Fruit fly (Drosophila melanogaster) whole organism, wandering third instar larva: ENCODE data around the gene Arglu1.

ENCODE experiments used
- Abd-B ChIP-seq: fragments of >200 bp; optimal IDR thresholded peaks from 2 replicates; lab custom pipeline; 2017; ENCODE audit warnings: missing biosample characterization, missing genetic modification characterization
- CG32264 ChIP-seq: fragments of 200-800 bp; sonication (Bioruptor generic); optimal IDR thresholded peaks from 2 replicates; lab custom pipeline; 2016; ENCODE audit warnings: missing biosample characterization, missing genetic modification characterization
- CG9705 ChIP-seq: fragments of 200-800 bp; sonication (Bioruptor generic); optimal IDR thresholded peaks from 2 replicates; lab custom pipeline; 2018; ENCODE audit warnings: missing biosample characterization, mild to moderate bottlenecking, missing genetic modification characterization
- CrebA ChIP-seq: fragments of 200-800 bp; sonication (Bioruptor generic); optimal IDR thresholded peaks from 2 replicates; lab custom pipeline; 2016; ENCODE audit warnings: missing biosample characterization, mild to moderate bottlenecking, missing genetic modification characterization, borderline replicate concordance
- Dfd ChIP-seq: fragments of >200 bp; optimal IDR thresholded peaks from 2 replicates; lab custom pipeline; 2017; ENCODE audit warnings: missing biosample characterization, missing genetic modification characterization
- Dif ChIP-seq: fragments of 200-275, 200-300 bp; sonication (Bioruptor generic); optimal IDR thresholded peaks from 2 replicates; lab custom pipeline; 2018; ENCODE audit warnings: missing biosample characterization, missing genetic modification characterization; ENCODE audit not compliant: partially characterized antibody
- GATAd ChIP-seq: sonication (Bioruptor generic); optimal IDR thresholded peaks from 2 replicates; lab custom pipeline; 2016; ENCODE audit warnings: missing biosample characterization, missing genetic modification characterization
- HLH106 ChIP-seq: fragments of 200-800 bp; optimal IDR thresholded peaks from 3 replicates; lab custom pipeline; 2019; ENCODE audit warnings: missing biosample characterization, mild to moderate bottlenecking, missing genetic modification characterization, moderate library complexity
- Hnf4 ChIP-seq: fragments of 200-800 bp; sonication (Bioruptor generic); optimal IDR thresholded peaks from 2 replicates; lab custom pipeline; 2016; ENCODE audit warnings: missing biosample characterization, mild to moderate bottlenecking, missing genetic modification characterization
- Hr78 ChIP-seq: fragments of >200 bp; optimal IDR thresholded peaks from 2 replicates; lab custom pipeline; 2017; ENCODE audit warnings: missing biosample characterization, missing genetic modification characterization
- Hr83 ChIP-seq: fragments of 200-300 bp; sonication (Bioruptor generic); optimal IDR thresholded peaks from 2 replicates; lab custom pipeline; 2016; ENCODE audit warnings: missing biosample characterization, mild to moderate bottlenecking, missing genetic modification characterization, moderate library complexity; ENCODE audit not compliant: poor library complexity, severe bottlenecking
- Jra ChIP-seq: sonication (Bioruptor generic); optimal IDR thresholded peaks from 2 replicates; lab custom pipeline; 2016; ENCODE audit warnings: missing biosample characterization, missing genetic modification characterization
- Mio ChIP-seq: sonication (Bioruptor generic); optimal IDR thresholded peaks from 2 replicates; lab custom pipeline; 2016; ENCODE audit warnings: missing biosample characterization, missing genetic modification characterization
- Myc ChIP-seq: fragments of >200 bp; optimal IDR thresholded peaks from 2 replicates; lab custom pipeline; 2017
- N ChIP-seq: fragments of >200 bp; optimal IDR thresholded peaks from 2 replicates; lab custom pipeline; 2018; ENCODE audit warnings: missing biosample characterization, missing external identifiers, missing genetic modification characterization
- OdsH ChIP-seq: fragments of 200-800 bp; sonication (Bioruptor generic); optimal IDR thresholded peaks from 2 replicates; lab custom pipeline; 2016; ENCODE audit warnings: missing biosample characterization, mild to moderate bottlenecking, missing genetic modification characterization
- Rel ChIP-seq, 2 experiments: fragments of 200-800 bp; sonication (Bioruptor generic) in 1 of 2; optimal IDR thresholded peaks; 2 replicates in 1 of 2; 3 replicates in 1 of 2; lab custom pipeline; 2016 to 2019; ENCODE audit warnings: mild to moderate bottlenecking in 2 of 2, missing biosample characterization in 2 of 2, missing genetic modification characterization in 2 of 2, moderate library complexity in 1 of 2
- Sp1 ChIP-seq: fragments of 200-800 bp; sonication (Bioruptor generic); optimal IDR thresholded peaks from 3 replicates; lab custom pipeline; 2019; ENCODE audit warnings: missing biosample characterization, mild to moderate bottlenecking, missing genetic modification characterization, moderate library complexity
- Vsx2 ChIP-seq: fragments of 200-300, 225-300 bp; sonication (Bioruptor generic); optimal IDR thresholded peaks from 2 replicates; lab custom pipeline; 2018; ENCODE audit warnings: missing biosample characterization, missing genetic modification characterization; ENCODE audit not compliant: partially characterized antibody
- br ChIP-seq: fragments of 200-800 bp; sonication (Bioruptor generic); optimal IDR thresholded peaks from 2 replicates; lab custom pipeline; 2016; ENCODE audit warnings: missing biosample characterization, missing genetic modification characterization
- brk ChIP-seq: fragments of 200-800 bp; sonication (Bioruptor generic); optimal IDR thresholded peaks from 2 replicates; lab custom pipeline; 2016; ENCODE audit warnings: missing biosample characterization, mild to moderate bottlenecking, missing genetic modification characterization
- dl ChIP-seq, 2 experiments: fragments of 175-275, 200-275 bp in 1 of 2; fragments of 200-275 bp in 1 of 2; sonication (Bioruptor generic); optimal IDR thresholded peaks; lab custom pipeline; 2018; ENCODE audit warnings: mild to moderate bottlenecking in 2 of 2, missing biosample characterization in 2 of 2, missing genetic modification characterization in 2 of 2, moderate library complexity in 2 of 2; ENCODE audit not compliant: partially characterized antibody in 2 of 2, insufficient read depth in 1 of 2
- dmrt93B ChIP-seq: fragments of 200-800 bp; sonication (Bioruptor generic); optimal IDR thresholded peaks from 2 replicates; lab custom pipeline; 2018; ENCODE audit warnings: missing biosample characterization, mild to moderate bottlenecking, missing genetic modification characterization
- dsf ChIP-seq: sonication (Bioruptor generic); optimal IDR thresholded peaks from 2 replicates; lab custom pipeline; 2016; ENCODE audit warnings: missing biosample characterization, missing genetic modification characterization, borderline replicate concordance
- ey ChIP-seq: fragments of 200-800 bp; sonication (Bioruptor generic); optimal IDR thresholded peaks from 2 replicates; lab custom pipeline; 2016; ENCODE audit warnings: missing biosample characterization, missing genetic modification characterization
- foxo ChIP-seq, 2 experiments: fragments of 200-800 bp; sonication (Bioruptor generic); optimal IDR thresholded peaks; 2 replicates in 1 of 2; 3 replicates in 1 of 2; lab custom pipeline; 2016 to 2017; ENCODE audit warnings: missing biosample characterization in 2 of 2, missing genetic modification characterization in 2 of 2
- fru ChIP-seq: fragments of 200-800 bp; sonication (Bioruptor generic); optimal IDR thresholded peaks from 3 replicates; lab custom pipeline; 2016; ENCODE audit warnings: missing biosample characterization, mild to moderate bottlenecking, missing genetic modification characterization
- h ChIP-seq: fragments of 200-800 bp; sonication (Bioruptor generic); optimal IDR thresholded peaks from 3 replicates; lab custom pipeline; 2016; ENCODE audit warnings: missing biosample characterization, mild to moderate bottlenecking, missing genetic modification characterization
- jim ChIP-seq: fragments of 175-275, 200-325 bp; sonication (Bioruptor generic); optimal IDR thresholded peaks from 2 replicates; lab custom pipeline; 2016; ENCODE audit warnings: missing biosample characterization, mild to moderate bottlenecking, missing genetic modification characterization
- lola ChIP-seq: fragments of >200 bp; optimal IDR thresholded peaks from 2 replicates; lab custom pipeline; 2017; ENCODE audit warnings: missing biosample characterization, missing genetic modification characterization
- pan ChIP-seq: fragments of >200 bp; optimal IDR thresholded peaks from 2 replicates; lab custom pipeline; 2017
- psq ChIP-seq: fragments of 200-800 bp; sonication (Bioruptor generic); optimal IDR thresholded peaks from 3 replicates; lab custom pipeline; 2017; ENCODE audit warnings: missing biosample characterization, mild to moderate bottlenecking, missing genetic modification characterization, moderate library complexity
- rgr ChIP-seq: fragments of 200-800 bp; sonication (Bioruptor generic); optimal IDR thresholded peaks from 3 replicates; lab custom pipeline; 2016; ENCODE audit warnings: missing biosample characterization, mild to moderate bottlenecking, missing genetic modification characterization
- sage ChIP-seq: fragments of 200-800 bp; sonication (Bioruptor generic); optimal IDR thresholded peaks from 2 replicates; lab custom pipeline; 2016; ENCODE audit warnings: missing biosample characterization, mild to moderate bottlenecking, missing genetic modification characterization
- sv ChIP-seq: fragments of 200-800 bp; sonication (Bioruptor generic); optimal IDR thresholded peaks from 3 replicates; lab custom pipeline; 2016; ENCODE audit warnings: missing biosample characterization, missing genetic modification characterization
- tai ChIP-seq: sonication (Bioruptor generic); optimal IDR thresholded peaks from 2 replicates; lab custom pipeline; 2016; ENCODE audit warnings: missing biosample characterization, missing genetic modification characterization
- usp ChIP-seq: fragments of >200 bp; optimal IDR thresholded peaks from 2 replicates; lab custom pipeline; 2017; ENCODE audit warnings: missing biosample characterization, missing genetic modification characterization
- woc ChIP-seq: sonication (Bioruptor generic); optimal IDR thresholded peaks from 2 replicates; lab custom pipeline; 2016; ENCODE audit warnings: missing biosample characterization, mild to moderate bottlenecking, missing genetic modification characterization

Arglu1 gene

dm6 chr2L:9981809-9982208, 43.9 kb upstream of the Arglu1 start:
- TF ChIP-seq pan (lab: Kevin White, UChicago) (no peak), sv (GFP tag; lab: Kevin White, UChicago) (no peak), Sp1 (GFP tag; lab: Kevin White, UChicago) (peak; percentile 64), CG9705 (GFP tag; lab: Kevin White, UChicago) (no peak), h (peak; percentile 60), Myc (no peak), usp (GFP tag; lab: Kevin White, UChicago) (no peak), dl (GFP tag; optimal IDR thresholded peaks at IDR 0.05; lab: Kevin White, UChicago; ENCODE audit: insufficient read depth in 1 of 2, partially characterized antibody in 2 of 2) (no peak), CG32264 (GFP tag; lab: Kevin White, UChicago) (no peak), tai (GFP tag; lab: Kevin White, UChicago) (no peak), Hr83 (no peak), foxo (GFP tag; optimal IDR thresholded peaks at IDR 0.05; lab: Kevin White, UChicago) (peak in 1 of 2 experiments; percentile 31), fru (GFP tag; lab: Kevin White, UChicago) (peak; percentile 55), lola (no peak), Rel (GFP tag; optimal IDR thresholded peaks at IDR 0.05; lab: Kevin White, UChicago) (no peak), Rel (tag; optimal IDR thresholded peaks at IDR 0.05; lab: Kevin White, UChicago) (no peak), Vsx2 (GFP tag; lab: Kevin White, UChicago) (no peak), dmrt93B (GFP tag; lab: Kevin White, UChicago) (no peak), rgr (GFP tag; lab: Kevin White, UChicago) (peak; percentile 30), woc (GFP tag; lab: Kevin White, UChicago) (peak; percentile 22), Dif (GFP tag; lab: Kevin White, UChicago) (no peak), CrebA (GFP tag; lab: Kevin White, UChicago) (no peak), Hr78 (GFP tag; lab: Kevin White, UChicago) (no peak), OdsH (GFP tag; lab: Kevin White, UChicago) (no peak), sage (GFP tag; lab: Kevin White, UChicago) (no peak), br (no peak), Dfd (GFP tag; lab: Kevin White, UChicago) (no peak), ey (GFP tag; lab: Kevin White, UChicago) (peak; percentile 11), jim (no peak), N (GFP tag; lab: Kevin White, UChicago) (no peak), dsf (no peak), psq (GFP tag; lab: Kevin White, UChicago) (no peak), Abd-B (no peak), Mio (no peak), GATAd (GFP tag; lab: Kevin White, UChicago) (no peak), Jra (GFP tag; lab: Kevin White, UChicago) (no peak), Hnf4 (GFP tag; lab: Kevin White, UChicago) (peak; percentile 28), brk (peak; percentile 41), HLH106 (tag; lab: Kevin White, UChicago) (peak; percentile 72)

dm6 chr2L:9972624-9973023, 34.7 kb upstream of the Arglu1 start:
- TF ChIP-seq Abd-B (no peak), psq (GFP tag; lab: Kevin White, UChicago) (no peak), Jra (GFP tag; lab: Kevin White, UChicago) (no peak), OdsH (GFP tag; lab: Kevin White, UChicago) (no peak), sage (GFP tag; lab: Kevin White, UChicago) (no peak), jim (no peak), Mio (no peak), dsf (no peak), br (no peak), Dif (GFP tag; lab: Kevin White, UChicago) (no peak)

dm6 chr2L:9968201-9968727, 30.3 kb upstream of the Arglu1 start:
- TF ChIP-seq Hnf4 (GFP tag; lab: Kevin White, UChicago) (no peak), Hr83 (no peak), HLH106 (tag; lab: Kevin White, UChicago) (no peak), foxo (GFP tag; optimal IDR thresholded peaks at IDR 0.05; lab: Kevin White, UChicago) (no peak), Myc (no peak), dmrt93B (GFP tag; lab: Kevin White, UChicago) (no peak), lola (no peak), GATAd (GFP tag; lab: Kevin White, UChicago) (no peak), OdsH (GFP tag; lab: Kevin White, UChicago) (no peak), usp (GFP tag; lab: Kevin White, UChicago) (no peak)
